Fruit fly (Drosophila melanogaster) whole organism, prepupa: Measurements from ENCODE around the gene Kmn1.
A peak's percentile ranks its signal among the peaks of the same experiment; 100 is the strongest.

Experiments used
- CG10631 ChIP-seq: fragments of 200-800 bp; sonication (Bioruptor generic); optimal IDR thresholded peaks from 2 replicates; lab custom pipeline; 2016; ENCODE audit warnings: missing biosample characterization, missing genetic modification characterization
- CG11294 ChIP-seq: fragments of 200-800 bp; sonication (Bioruptor generic); IDR thresholded peaks from 2 replicates; pipeline ENCODE4 v1.3.6; 2022; ENCODE audit warnings: missing biosample characterization, missing genetic modification characterization
- CG11762 ChIP-seq: fragments of 200-800 bp; sonication (Bioruptor generic); optimal IDR thresholded peaks from 3 replicates; lab custom pipeline; 2016; ENCODE audit warnings: missing biosample characterization, missing genetic modification characterization; ENCODE audit not compliant: insufficient read depth
- CG11902 ChIP-seq: fragments of 200-800 bp; sonication (Bioruptor generic); optimal IDR thresholded peaks from 3 replicates; lab custom pipeline; 2016; ENCODE audit warnings: missing biosample characterization, missing genetic modification characterization
- CG15336 ChIP-seq: fragments of 200-800 bp; sonication (Bioruptor generic); IDR thresholded peaks from 2 replicates; pipeline ENCODE4 v1.3.6; 2022; ENCODE audit warnings: missing biosample characterization, missing genetic modification characterization
- CG16779 ChIP-seq: fragments of 200-800 bp; sonication (Bioruptor generic); optimal IDR thresholded peaks from 3 replicates; lab custom pipeline; 2017; ENCODE audit warnings: missing biosample characterization, mild to moderate bottlenecking, missing genetic modification characterization
- CG3032 ChIP-seq: fragments of 200-800 bp; optimal IDR thresholded peaks from 2 replicates; lab custom pipeline; 2019; ENCODE audit warnings: missing biosample characterization, mild to moderate bottlenecking, missing genetic modification characterization, moderate library complexity
- CG31627 ChIP-seq: fragments of 200-800 bp; sonication (Bioruptor generic); optimal IDR thresholded peaks from 3 replicates; lab custom pipeline; 2016; ENCODE audit warnings: missing biosample characterization, missing genetic modification characterization
- CG6163 ChIP-seq: fragments of 200-800 bp; sonication (Bioruptor generic); IDR thresholded peaks from 3 replicates; pipeline ENCODE4 v1.3.6; 2022; ENCODE audit warnings: missing biosample characterization, missing genetic modification characterization
- CG6792 ChIP-seq: fragments of 200-800 bp; sonication (Bioruptor generic); optimal IDR thresholded peaks from 3 replicates; lab custom pipeline; 2016; ENCODE audit warnings: missing biosample characterization, missing genetic modification characterization
- CG6808 ChIP-seq: fragments of 200-800 bp; sonication (Bioruptor generic); optimal IDR thresholded peaks from 3 replicates; lab custom pipeline; 2017; ENCODE audit warnings: missing biosample characterization, missing genetic modification characterization, mild to moderate bottlenecking, moderate library complexity, missing genetic modification reagents
- CG6854 ChIP-seq: fragments of 200-800 bp; sonication (Bioruptor generic); optimal IDR thresholded peaks from 2 replicates; lab custom pipeline; 2017; ENCODE audit warnings: missing biosample characterization, mild to moderate bottlenecking, missing genetic modification characterization
- CG7368 ChIP-seq: fragments of 200-800 bp; sonication (Bioruptor generic); optimal IDR thresholded peaks from 3 replicates; lab custom pipeline; 2016; ENCODE audit warnings: missing biosample characterization, missing genetic modification characterization
- CG8119 ChIP-seq: fragments of 200-800 bp; sonication (Bioruptor generic); IDR thresholded peaks from 3 replicates; pipeline ENCODE4 v1.3.6; 2022; ENCODE audit warnings: missing biosample characterization, missing genetic modification characterization
- CG8319 ChIP-seq: fragments of 200-800 bp; sonication (Bioruptor generic); optimal IDR thresholded peaks from 3 replicates; lab custom pipeline; 2016; ENCODE audit warnings: missing biosample characterization, missing genetic modification characterization
- CG8632 ChIP-seq: fragments of 200-800 bp; sonication (Bioruptor generic); optimal IDR thresholded peaks from 3 replicates; lab custom pipeline; 2016; ENCODE audit warnings: missing biosample characterization, missing genetic modification characterization
- CG9139 ChIP-seq: fragments of 200-800 bp; sonication (Bioruptor generic); optimal IDR thresholded peaks from 3 replicates; lab custom pipeline; 2017; ENCODE audit warnings: missing biosample characterization, mild to moderate bottlenecking, missing genetic modification characterization
- Eip75B ChIP-seq: fragments of 200-800 bp; sonication (Bioruptor generic); optimal IDR thresholded peaks from 3 replicates; lab custom pipeline; 2016; ENCODE audit warnings: missing biosample characterization, missing genetic modification characterization
- Eip78C ChIP-seq: fragments of 200-800 bp; sonication (Bioruptor generic); peaks from one replicate; lab custom pipeline; 2016; ENCODE audit warnings: missing biosample characterization, missing genetic modification characterization
- Ets21C ChIP-seq: fragments of 200-800 bp; sonication (Bioruptor generic); optimal IDR thresholded peaks from 3 replicates; lab custom pipeline; 2016; ENCODE audit warnings: missing biosample characterization, missing genetic modification characterization
- Ets96B ChIP-seq: fragments of 200-800 bp; optimal IDR thresholded peaks from 2 replicates; lab custom pipeline; 2019; ENCODE audit warnings: missing biosample characterization, mild to moderate bottlenecking, missing genetic modification characterization, moderate library complexity
- Gug ChIP-seq: fragments of 200-800 bp; sonication (Bioruptor generic); IDR thresholded peaks from 2 replicates; pipeline ENCODE4 v1.3.6; 2022; ENCODE audit warnings: missing biosample characterization, missing genetic modification characterization
- Hr38 ChIP-seq: sonication (Bioruptor generic); optimal IDR thresholded peaks from 2 replicates; lab custom pipeline; 2016; ENCODE audit warnings: missing biosample characterization, missing genetic modification characterization
- Hr39 ChIP-seq: fragments of 200-800 bp; sonication (Bioruptor generic); optimal IDR thresholded peaks from 2 replicates; lab custom pipeline; 2016; ENCODE audit warnings: missing biosample characterization, missing genetic modification characterization
- Lpt ChIP-seq: fragments of 200-800 bp; sonication (Bioruptor generic); optimal IDR thresholded peaks from 3 replicates; lab custom pipeline; 2016; ENCODE audit warnings: missing biosample characterization, missing genetic modification characterization
- OdsH ChIP-seq: fragments of 200-800 bp; sonication (Bioruptor generic); optimal IDR thresholded peaks from 3 replicates; lab custom pipeline; 2016; ENCODE audit warnings: missing biosample characterization, missing genetic modification characterization
- Smox ChIP-seq: fragments of 200-800 bp; sonication (Bioruptor generic); optimal IDR thresholded peaks from 3 replicates; lab custom pipeline; 2016; ENCODE audit warnings: missing biosample characterization, missing genetic modification characterization
- Sox15 ChIP-seq: fragments of 200-800 bp; sonication (Bioruptor generic); optimal IDR thresholded peaks from 3 replicates; lab custom pipeline; 2016; ENCODE audit warnings: missing biosample characterization, missing genetic modification characterization
- achi ChIP-seq: fragments of 200-800 bp; sonication (Bioruptor generic); optimal IDR thresholded peaks from 3 replicates; lab custom pipeline; 2016; ENCODE audit warnings: missing biosample characterization, missing genetic modification characterization
- acj6 ChIP-seq: fragments of 200-800 bp; sonication (Bioruptor generic); optimal IDR thresholded peaks from 3 replicates; lab custom pipeline; 2016; ENCODE audit warnings: missing biosample characterization, missing genetic modification characterization
- dac ChIP-seq: fragments of 200-800 bp; sonication (Bioruptor generic); optimal IDR thresholded peaks from 2 replicates; lab custom pipeline; 2017; ENCODE audit warnings: missing biosample characterization, mild to moderate bottlenecking, missing genetic modification characterization
- eg ChIP-seq: fragments of 200-800 bp; sonication (Bioruptor generic); IDR thresholded peaks from 3 replicates; pipeline ENCODE4 v1.3.6; 2022; ENCODE audit warnings: missing biosample characterization, missing genetic modification characterization
- esn ChIP-seq: fragments of 200-800 bp; sonication (Bioruptor generic); optimal IDR thresholded peaks from 2 replicates; lab custom pipeline; 2016; ENCODE audit warnings: missing biosample characterization, mild to moderate bottlenecking, missing genetic modification characterization, moderate library complexity
- fkh ChIP-seq: fragments of 200-800 bp; sonication (Bioruptor generic); optimal IDR thresholded peaks from 3 replicates; lab custom pipeline; 2017; ENCODE audit warnings: missing biosample characterization, mild to moderate bottlenecking, missing genetic modification characterization, moderate library complexity
- lz ChIP-seq: fragments of 200-800 bp; sonication (Bioruptor generic); optimal IDR thresholded peaks from 3 replicates; lab custom pipeline; 2016; ENCODE audit warnings: missing biosample characterization, missing genetic modification characterization
- net ChIP-seq: fragments of 200-800 bp; sonication (Bioruptor generic); optimal IDR thresholded peaks from 3 replicates; lab custom pipeline; 2016; ENCODE audit warnings: missing biosample characterization, missing genetic modification characterization
- pdm3 ChIP-seq: fragments of 200-800 bp; sonication (Bioruptor generic); optimal IDR thresholded peaks from 3 replicates; lab custom pipeline; 2016; ENCODE audit warnings: missing biosample characterization, missing genetic modification characterization
- salr ChIP-seq, 2 experiments: fragments of 200-800 bp; sonication (Bioruptor generic); optimal IDR thresholded peaks; 3 replicates each; lab custom pipeline; 2016 to 2018; ENCODE audit warnings: missing biosample characterization in 2 of 2, missing genetic modification characterization in 2 of 2, mild to moderate bottlenecking in 1 of 2
- spab ChIP-seq: fragments of 200-800 bp; sonication (Bioruptor generic); optimal IDR thresholded peaks from 2 replicates; lab custom pipeline; 2017; ENCODE audit warnings: missing biosample characterization, mild to moderate bottlenecking, missing genetic modification characterization, missing genetic modification reagents
- ss ChIP-seq, 2 experiments: fragments of 200-800 bp; sonication (Bioruptor generic); optimal IDR thresholded peaks; 2 replicates in 1 of 2; 3 replicates in 1 of 2; lab custom pipeline; 2017 to 2018; ENCODE audit warnings: mild to moderate bottlenecking in 2 of 2, missing biosample characterization in 2 of 2, missing genetic modification characterization in 2 of 2, moderate library complexity in 1 of 2
- vri ChIP-seq: fragments of 200-800 bp; sonication (Bioruptor generic); optimal IDR thresholded peaks from 3 replicates; lab custom pipeline; 2016; ENCODE audit warnings: missing biosample characterization, mild to moderate bottlenecking, missing genetic modification characterization

Kmn1 gene

dm6 chrX:11611645-11612079 is 39.4 kb upstream of the Kmn1 start, which contains the start of the genes CG2247 and CG1703:
CG2247 (minus strand) TSS chrX:11611652.
CG1703 (plus strand) TSS chrX:11611927.
- TF ChIP-seq Sox15 (GFP tag; lab: Kevin White, UChicago) (no peak), CG11902 (GFP tag; lab: Kevin White, UChicago) (no peak)

dm6 chrX:11611056-11611644 is 38.9 kb upstream of the Kmn1 start:
- TF ChIP-seq fkh (GFP tag; lab: Kevin White, UChicago) (peak; percentile 24), salr (GFP tag; optimal IDR thresholded peaks at IDR 0.05; lab: Kevin White, UChicago) (no peak), CG6854 (GFP tag; lab: Kevin White, UChicago) (peak; percentile 19), CG15336 (GFP tag; lab: Robert Waterston, UW) (0 out of 2 replicates have a peak, but pooled peaks have one; percentile 10), CG7368 (GFP tag; lab: Kevin White, UChicago) (no peak), ss (GFP tag; optimal IDR thresholded peaks at IDR 0.05; lab: Kevin White, UChicago) (peak in 1 of 2 experiments; percentile 44), Eip78C (peak; percentile 27), CG6163 (peak; percentile 28; the same call in 1 of the 3 replicates)

- TF ChIP-seq Gug (GFP tag; lab: Robert Waterston, UW) (no peak), CG11762 (GFP tag; lab: Kevin White, UChicago) (no peak), CG10631 (no peak), Ets96B (no peak), esn (GFP tag; lab: Kevin White, UChicago) (no peak), CG16779 (no peak), achi (GFP tag; lab: Kevin White, UChicago) (no peak), CG8632 (GFP tag; lab: Kevin White, UChicago) (no peak), vri (GFP tag; lab: Kevin White, UChicago) (no peak), Ets21C (GFP tag; lab: Kevin White, UChicago) (no peak)
These were observed 31.9 kb upstream of the Kmn1 start, which contains the start of gene CG2533 for dm6 chrX:11604094-11604493. CG2533 (minus strand) TSS chrX:11604194.

dm6 chrX:11601408-11601807 is 29.2 kb upstream of the Kmn1 start:
- TF ChIP-seq fkh (GFP tag; lab: Kevin White, UChicago): peak; percentile 35
- no peak for TF ChIP-seq lz
- peak; percentile 58 for TF ChIP-seq vri (GFP tag; lab: Kevin White, UChicago)

- TF ChIP-seq salr (GFP tag; optimal IDR thresholded peaks at IDR 0.05; lab: Kevin White, UChicago) (no peak), vri (GFP tag; lab: Kevin White, UChicago) (no peak), pdm3 (GFP tag; lab: Kevin White, UChicago) (no peak), CG6854 (GFP tag; lab: Kevin White, UChicago) (no peak), CG3032 (tag; lab: Kevin White, UChicago) (peak; percentile 5), CG6808 (no peak), spab (GFP tag; lab: Kevin White, UChicago) (no peak), CG15336 (GFP tag; lab: Robert Waterston, UW) (no peak), CG9139 (GFP tag; lab: Kevin White, UChicago) (peak; percentile 3), OdsH (GFP tag; lab: Kevin White, UChicago) (no peak), dac (GFP tag; lab: Kevin White, UChicago) (no peak), acj6 (peak; percentile 25), Ets96B (peak; percentile 18), CG6163 (0 out of 3 replicates have a peak, but pooled peaks have one; percentile 13), CG8119 (GFP tag; lab: Robert Waterston, UW) (no peak), Lpt (no peak), net (GFP tag; lab: Kevin White, UChicago) (no peak), eg (GFP tag; lab: Robert Waterston, UW) (peak; percentile 51; the same call in 2 of the 3 replicates), CG10631 (peak; percentile 52), CG8319 (peak; percentile 6), CG6792 (peak; percentile 31), CG11294 (GFP tag; lab: Robert Waterston, UW) (no peak), Smox (no peak), Hr38 (GFP tag; lab: Kevin White, UChicago) (no peak), CG16779 (no peak), Eip75B (no peak), Hr39 (GFP tag; lab: Kevin White, UChicago) (peak; percentile 52), CG31627 (peak; percentile 30), CG11902 (GFP tag; lab: Kevin White, UChicago) (peak; percentile 7), CG11762 (GFP tag; lab: Kevin White, UChicago) (peak; percentile 32)
These were observed 28.6 kb upstream of the Kmn1 start for dm6 chrX:11600795-11601358.
